Worm (Caenorhabditis elegans) whole organism, dauer: ENCODE measurements around the gene fbxb-10.
"Not testable (repeated sequence)": the region's sequence is repeated elsewhere in the genome, so short reads cannot be mapped to it uniquely, and the experiment has no call there.

Experiments used
- unc-62 ChIP-seq: sonication (generic microtip); optimal IDR thresholded peaks from 2 replicates; lab custom pipeline; 2017; ENCODE audit warnings: missing biosample characterization, missing genetic modification reagents, missing genetic modification characterization

The fbxb-10 gene

ce11 chrII:1818300-1818699, at the start of gene fbxb-10:
Gene fbxb-10 (minus strand): TSS chrII:1818400.
- no peak for TF ChIP-seq unc-62

- no peak for TF ChIP-seq unc-62
Measured at ce11 chrII:1865683-1866431, 47.7 kb upstream of the fbxb-10 start, which contains the start of gene math-15. Gene math-15 (plus strand): TSS chrII:1866381.

- no peak for TF ChIP-seq unc-62
Measured at ce11 chrII:1864278-1864677, 46.1 kb upstream of the fbxb-10 start, which contains the start of gene C16C4.17. Gene C16C4.17 (plus strand): TSS chrII:1864578.

ce11 chrII:1862334-1862733, 44.1 kb upstream of the fbxb-10 start, which contains the start of gene fbxb-98:
Gene fbxb-98 (plus strand): TSS chrII:1862634.
- not testable (repeated sequence) for TF ChIP-seq unc-62

ce11 chrII:1861285-1861793, 43.1 kb upstream of the fbxb-10 start, which contains the start of gene C16C4.18:
Gene C16C4.18 (minus strand): TSS chrII:1861335.
- not testable (repeated sequence) for TF ChIP-seq unc-62

ce11 chrII:1854094-1854493, 35.9 kb upstream of the fbxb-10 start, which contains the start of gene fbxb-95:
Gene fbxb-95 (plus strand): TSS chrII:1854394.
- TF ChIP-seq unc-62 = not testable (repeated sequence)

ce11 chrII:1852503-1852902, 34.3 kb upstream of the fbxb-10 start, which contains the start of gene C52E2.2:
Gene C52E2.2 (plus strand): TSS chrII:1852803.
- TF ChIP-seq unc-62 = no peak

- no peak for TF ChIP-seq unc-62
Measured at ce11 chrII:1851716-1852115, 33.5 kb upstream of the fbxb-10 start.

ce11 chrII:1850840-1851294, 32.7 kb upstream of the fbxb-10 start, which contains the start of gene C52E2.3:
Gene C52E2.3 (plus strand): TSS chrII:1851244.
- no peak for TF ChIP-seq unc-62

ce11 chrII:1850299-1850698, 32.1 kb upstream of the fbxb-10 start, which contains the start of gene fbxb-96:
Gene fbxb-96 (minus strand): TSS chrII:1850399.
- TF ChIP-seq unc-62 = no peak

- no peak for TF ChIP-seq unc-62
Measured at ce11 chrII:1848109-1848508, 29.9 kb upstream of the fbxb-10 start, which contains the start of gene fbxb-97. Gene fbxb-97 (minus strand): TSS chrII:1848161.

ce11 chrII:1844552-1844951, 26.4 kb upstream of the fbxb-10 start:
- no peak for TF ChIP-seq unc-62

ce11 chrII:1842894-1843293, 24.7 kb upstream of the fbxb-10 start, which contains the start of the genes C52E2.5 and C52E2.4:
Gene C52E2.5 (minus strand): TSS chrII:1842936.
Gene C52E2.4 (plus strand): TSS chrII:1843145.
- TF ChIP-seq unc-62 = no peak

- no peak for TF ChIP-seq unc-62
Measured at ce11 chrII:1836204-1836603, 18.0 kb upstream of the fbxb-10 start, which contains the start of gene T08E11.1. Gene T08E11.1 (plus strand): TSS chrII:1836504.

- TF ChIP-seq unc-62 = no peak
Measured at ce11 chrII:1831883-1832388, 13.7 kb upstream of the fbxb-10 start, which contains the start of gene math-39. Gene math-39 (plus strand): TSS chrII:1832338.

- no peak for TF ChIP-seq unc-62
Measured at ce11 chrII:1830182-1830682, 12.0 kb upstream of the fbxb-10 start, which contains the start of gene math-40. Gene math-40 (plus strand): TSS chrII:1830632.

ce11 chrII:1824329-1824728, 6.1 kb upstream of the fbxb-10 start, which contains the start of gene math-41:
Gene math-41 (plus strand): TSS chrII:1824629.
- not testable (repeated sequence) for TF ChIP-seq unc-62
